Fruit fly (Drosophila melanogaster): ENCODE results near the gene klu.

klu gene

DNA sequence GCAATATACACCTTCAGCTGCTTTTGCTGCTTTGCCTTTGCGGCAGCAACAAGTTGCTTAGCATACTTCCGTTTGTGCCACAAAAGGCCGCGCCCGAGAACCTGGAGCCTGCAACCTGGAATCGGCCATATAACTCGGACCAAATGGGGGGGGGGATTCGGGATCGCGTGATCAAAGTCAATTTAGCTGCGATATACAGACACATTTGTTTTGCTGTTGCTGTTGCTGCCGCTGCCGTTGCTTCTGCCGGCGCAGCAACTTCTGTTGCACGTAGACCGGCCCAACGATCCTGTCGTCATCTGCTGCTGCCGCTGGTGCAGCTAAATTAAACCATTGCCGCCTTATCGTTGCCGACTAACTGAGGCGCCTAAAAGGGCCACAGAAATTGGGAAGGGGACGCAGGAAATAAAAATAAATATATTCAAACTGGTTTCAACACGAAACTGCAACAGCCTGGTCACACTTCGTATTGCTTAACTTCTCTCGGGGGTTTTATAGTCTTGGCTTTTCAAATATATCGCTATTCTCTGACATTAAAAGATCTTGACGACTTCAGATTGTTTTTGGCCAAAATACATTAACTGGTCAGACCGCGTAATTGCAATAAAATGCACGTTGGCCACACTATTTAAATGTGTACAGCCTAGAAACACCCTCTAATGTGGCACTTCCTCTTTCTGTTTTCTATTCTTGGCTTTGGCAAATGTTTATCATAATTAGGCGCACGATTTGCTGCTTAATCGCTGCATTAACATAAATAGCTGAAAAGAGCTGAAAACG, 17.6 kb downstream of the klu start:
- TF ChIP-seq CG10348 (GFP tag; IDR thresholded peaks at IDR 0.05) (no peak), CG13204 (GFP tag; optimal IDR thresholded peaks at IDR 0.05) (peak; percentile 33)

DNA sequence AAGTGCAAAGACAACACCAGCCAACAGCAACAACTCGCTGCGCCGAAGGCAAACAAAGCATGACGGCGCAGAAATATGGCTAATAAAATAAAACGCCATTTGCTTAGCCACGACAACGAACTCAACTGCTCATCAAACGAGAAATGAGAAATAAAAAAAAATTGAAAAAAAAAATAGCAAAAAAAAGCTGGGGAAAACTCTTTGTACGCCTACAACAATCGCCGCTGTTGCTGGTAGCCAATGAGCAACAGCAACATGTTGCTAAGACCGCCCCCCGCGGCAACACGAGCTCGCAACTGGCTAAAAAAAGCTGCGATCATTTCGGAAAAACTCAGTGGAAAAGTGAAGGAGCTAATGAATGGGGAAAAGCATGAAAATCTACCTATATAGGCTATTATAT, 19.1 kb downstream of the klu start:
- TF ChIP-seq CG12605 (GFP tag; IDR thresholded peaks at IDR 0.05) (no peak), CG8159 (tag; optimal IDR thresholded peaks at IDR 0.05) (no peak), CG9948 (tag; optimal IDR thresholded peaks at IDR 0.05) (no peak), D1 (tag; optimal IDR thresholded peaks at IDR 0.05) (no peak), CG8301 (tag; optimal IDR thresholded peaks at IDR 0.05) (no peak), fd96Ca (GFP tag; IDR thresholded peaks at IDR 0.05) (no peak), CG10348 (GFP tag; IDR thresholded peaks at IDR 0.05) (no peak), gl (tag; optimal IDR thresholded peaks at IDR 0.05) (no peak), CG13204 (GFP tag; optimal IDR thresholded peaks at IDR 0.05) (no peak), Snoo (tag; optimal IDR thresholded peaks at IDR 0.05) (no peak), Ets98B (GFP tag; IDR thresholded peaks at IDR 0.05) (0 out of 2 replicates have a peak, but pooled peaks have one; percentile 7), CG32121 (GFP tag; IDR thresholded peaks at IDR 0.05) (no peak), CG4496 (GFP tag; IDR thresholded peaks at IDR 0.05) (no peak), EcR (GFP tag; optimal IDR thresholded peaks at IDR 0.05) (no peak), rn (GFP tag; IDR thresholded peaks at IDR 0.05) (0 out of 2 replicates have a peak, but pooled peaks have one; percentile 22), Pif1A (GFP tag; optimal IDR thresholded peaks at IDR 0.05) (peak; percentile 10), CG15710 (tag; optimal IDR thresholded peaks at IDR 0.05) (no peak), Pif1B (GFP tag; optimal IDR thresholded peaks at IDR 0.05) (no peak), CG34367 (tag; optimal IDR thresholded peaks at IDR 0.05) (no peak), CG17806 (tag; optimal IDR thresholded peaks at IDR 0.05) (no peak), CG14655 (GFP tag; optimal IDR thresholded peaks at IDR 0.05) (no peak)

DNA sequence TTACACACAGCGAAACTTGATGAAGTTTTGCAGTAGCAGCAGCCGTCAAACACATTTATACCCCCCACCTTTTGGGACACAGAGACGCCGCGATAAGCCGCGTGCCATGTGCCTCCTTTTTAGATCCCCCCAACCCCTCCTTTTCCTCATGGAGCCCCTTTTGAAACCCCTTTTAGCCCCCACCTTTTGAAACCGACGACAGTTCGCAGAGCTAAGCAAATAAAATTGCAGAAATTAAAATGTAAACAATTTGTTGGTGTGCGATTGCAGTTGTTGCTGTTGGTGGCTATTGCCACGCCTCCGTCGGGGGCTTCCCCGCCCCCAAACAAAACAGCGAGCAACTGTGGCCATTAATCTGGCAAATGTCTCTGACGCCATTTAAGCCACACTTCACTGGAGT, 19.7 kb downstream of the klu start:
- no peak for TF ChIP-seq Pif1A (GFP tag; optimal IDR thresholded peaks at IDR 0.05)
- TF ChIP-seq CG13204 (GFP tag; optimal IDR thresholded peaks at IDR 0.05) = no peak
- TF ChIP-seq rn (GFP tag; IDR thresholded peaks at IDR 0.05) = no peak
- no peak for TF ChIP-seq CG32121 (GFP tag; IDR thresholded peaks at IDR 0.05)
- no peak for TF ChIP-seq EcR (GFP tag; optimal IDR thresholded peaks at IDR 0.05)
- TF ChIP-seq fd96Ca (GFP tag; IDR thresholded peaks at IDR 0.05) = no peak
- no peak for TF ChIP-seq CG17806 (tag; optimal IDR thresholded peaks at IDR 0.05)
- TF ChIP-seq CG34367 (tag; optimal IDR thresholded peaks at IDR 0.05) = no peak
- no peak for TF ChIP-seq CG14655 (GFP tag; optimal IDR thresholded peaks at IDR 0.05)
- no peak for TF ChIP-seq D1 (tag; optimal IDR thresholded peaks at IDR 0.05)
- no peak for TF ChIP-seq Ets98B (GFP tag; IDR thresholded peaks at IDR 0.05)
- no peak for TF ChIP-seq CG12605 (GFP tag; IDR thresholded peaks at IDR 0.05)
- TF ChIP-seq CG15710 (tag; optimal IDR thresholded peaks at IDR 0.05) = no peak
- no peak for TF ChIP-seq CG4496 (GFP tag; IDR thresholded peaks at IDR 0.05)
- no peak for TF ChIP-seq CG8159 (tag; optimal IDR thresholded peaks at IDR 0.05)
- TF ChIP-seq CG9948 (tag; optimal IDR thresholded peaks at IDR 0.05) = no peak
- TF ChIP-seq Pif1B (GFP tag; optimal IDR thresholded peaks at IDR 0.05) = no peak
- TF ChIP-seq Snoo (tag; optimal IDR thresholded peaks at IDR 0.05) = no peak
- TF ChIP-seq gl (tag; optimal IDR thresholded peaks at IDR 0.05) = no peak
- no peak for TF ChIP-seq CG10348 (GFP tag; IDR thresholded peaks at IDR 0.05)

DNA sequence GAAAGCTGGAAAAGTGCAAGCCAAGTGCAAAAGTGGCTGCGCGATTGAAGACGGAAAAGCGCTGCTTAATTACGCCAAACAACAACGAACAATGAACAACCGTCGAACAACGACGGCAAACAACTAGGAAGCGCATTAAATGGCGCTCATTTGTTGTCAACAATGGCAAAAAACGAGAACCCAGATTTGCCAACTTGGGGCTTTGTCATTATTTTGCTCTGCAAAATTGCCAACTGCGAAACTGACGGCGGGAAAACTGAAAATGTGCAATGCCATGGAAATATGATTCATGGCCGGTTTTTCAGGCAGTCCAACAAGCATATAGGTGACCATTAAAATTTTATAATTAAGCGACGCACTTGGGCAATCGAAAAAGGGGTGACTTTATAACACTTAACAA, 20.4 kb downstream of the klu start:
- TF ChIP-seq fd96Ca (GFP tag; IDR thresholded peaks at IDR 0.05) = no peak
- no peak for TF ChIP-seq rn (GFP tag; IDR thresholded peaks at IDR 0.05)
- TF ChIP-seq CG4496 (GFP tag; IDR thresholded peaks at IDR 0.05) = no peak

DNA sequence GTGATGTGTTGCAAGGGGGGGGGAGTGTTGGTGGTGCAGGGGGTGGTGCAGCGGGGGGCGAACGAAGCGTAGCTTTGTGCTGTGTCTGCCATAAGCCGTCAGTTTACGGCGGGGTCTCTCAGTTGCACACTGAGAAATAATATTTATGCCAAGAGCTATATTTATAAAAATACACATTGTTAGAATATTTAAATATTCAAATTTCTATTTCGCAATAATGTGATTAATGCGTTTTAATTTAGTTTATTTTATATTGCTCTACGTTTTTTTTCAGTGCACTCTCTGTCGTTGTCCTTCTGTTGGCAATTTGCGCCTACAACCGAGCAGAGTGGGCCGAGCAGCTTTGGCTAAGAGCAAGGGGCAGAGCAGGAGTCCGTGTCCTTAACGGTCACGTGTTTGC, 22.4 kb downstream of the klu start:
- TF ChIP-seq CG14655 (GFP tag; optimal IDR thresholded peaks at IDR 0.05) (peak; percentile 7), gl (tag; optimal IDR thresholded peaks at IDR 0.05) (no peak), CG15710 (tag; optimal IDR thresholded peaks at IDR 0.05) (peak; percentile 22), CG32121 (GFP tag; IDR thresholded peaks at IDR 0.05) (no peak), rn (GFP tag; IDR thresholded peaks at IDR 0.05) (no peak), CG8159 (tag; optimal IDR thresholded peaks at IDR 0.05) (peak; percentile 7), CG34367 (tag; optimal IDR thresholded peaks at IDR 0.05) (no peak), CG12605 (GFP tag; IDR thresholded peaks at IDR 0.05) (peak; percentile 18; the same call in 1 of the 2 replicates), CG10348 (GFP tag; IDR thresholded peaks at IDR 0.05) (no peak), fd96Ca (GFP tag; IDR thresholded peaks at IDR 0.05) (0 out of 3 replicates have a peak, but pooled peaks have one; percentile 45), EcR (GFP tag; optimal IDR thresholded peaks at IDR 0.05) (no peak), CG4496 (GFP tag; IDR thresholded peaks at IDR 0.05) (peak; percentile 32; the same call in 1 of the 3 replicates), CG9948 (tag; optimal IDR thresholded peaks at IDR 0.05) (no peak), D1 (tag; optimal IDR thresholded peaks at IDR 0.05) (no peak), Pif1A (GFP tag; optimal IDR thresholded peaks at IDR 0.05) (no peak), Ets98B (GFP tag; IDR thresholded peaks at IDR 0.05) (peak; percentile 34; the same call in 1 of the 2 replicates)

DNA sequence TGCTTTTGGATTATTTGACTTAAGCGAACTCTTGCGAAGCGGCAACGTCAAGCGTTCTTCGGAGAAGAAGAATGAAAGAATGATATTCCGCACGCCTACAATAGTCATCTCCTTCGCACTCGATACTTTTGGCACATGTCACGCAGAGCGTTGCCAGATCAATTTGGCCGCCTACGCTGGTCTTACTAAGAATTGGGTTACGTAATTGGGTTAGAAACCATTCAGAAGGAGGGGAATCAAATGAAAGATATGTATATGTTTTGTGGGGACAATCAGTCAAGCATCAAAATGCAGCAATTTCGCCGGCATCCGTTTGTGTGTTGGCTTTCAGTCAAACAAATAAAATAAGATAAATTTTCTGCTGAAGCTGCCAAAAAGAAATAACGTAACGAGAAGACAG, 23.4 kb downstream of the klu start:
- no peak for TF ChIP-seq CG13204 (GFP tag; optimal IDR thresholded peaks at IDR 0.05)
- TF ChIP-seq CG32121 (GFP tag; IDR thresholded peaks at IDR 0.05) = no peak
- no peak for TF ChIP-seq gl (tag; optimal IDR thresholded peaks at IDR 0.05)
- no peak for TF ChIP-seq CG14655 (GFP tag; optimal IDR thresholded peaks at IDR 0.05)
- no peak for TF ChIP-seq CG9948 (tag; optimal IDR thresholded peaks at IDR 0.05)
- TF ChIP-seq CG17806 (tag; optimal IDR thresholded peaks at IDR 0.05) = no peak
- TF ChIP-seq CG34367 (tag; optimal IDR thresholded peaks at IDR 0.05) = no peak
- TF ChIP-seq rn (GFP tag; IDR thresholded peaks at IDR 0.05) = no peak
- TF ChIP-seq CG8301 (tag; optimal IDR thresholded peaks at IDR 0.05) = no peak
- no peak for TF ChIP-seq fd96Ca (GFP tag; IDR thresholded peaks at IDR 0.05)
- TF ChIP-seq Pif1B (GFP tag; optimal IDR thresholded peaks at IDR 0.05) = no peak

All from whole organism, pupa.